Fruit fly (Drosophila melanogaster) whole organism, wandering third instar larva: ENCODE results near the gene Cyp304a1.

Source experiments
- GATAd ChIP-seq: sonication (Bioruptor generic); optimal IDR thresholded peaks from 2 replicates; lab custom pipeline; 2016; ENCODE audit warnings: missing biosample characterization, missing genetic modification characterization
- Myc ChIP-seq: fragments of >200 bp; optimal IDR thresholded peaks from 2 replicates; lab custom pipeline; 2017
- brk ChIP-seq: fragments of 200-800 bp; sonication (Bioruptor generic); optimal IDR thresholded peaks from 2 replicates; lab custom pipeline; 2016; ENCODE audit warnings: missing biosample characterization, mild to moderate bottlenecking, missing genetic modification characterization
- h ChIP-seq: fragments of 200-800 bp; sonication (Bioruptor generic); optimal IDR thresholded peaks from 3 replicates; lab custom pipeline; 2016; ENCODE audit warnings: missing biosample characterization, mild to moderate bottlenecking, missing genetic modification characterization
- lola ChIP-seq: fragments of >200 bp; optimal IDR thresholded peaks from 2 replicates; lab custom pipeline; 2017; ENCODE audit warnings: missing biosample characterization, missing genetic modification characterization
- pan ChIP-seq: fragments of >200 bp; optimal IDR thresholded peaks from 2 replicates; lab custom pipeline; 2017
- rgr ChIP-seq: fragments of 200-800 bp; sonication (Bioruptor generic); optimal IDR thresholded peaks from 3 replicates; lab custom pipeline; 2016; ENCODE audit warnings: missing biosample characterization, mild to moderate bottlenecking, missing genetic modification characterization

- TF ChIP-seq GATAd (GFP tag; lab: Kevin White, UChicago) (no peak), pan (lab: Kevin White, UChicago) (no peak), brk (no peak), rgr (GFP tag; lab: Kevin White, UChicago) (no peak), h (GFP tag; lab: Kevin White, UChicago) (no peak), Myc (no peak), lola (GFP tag; lab: Kevin White, UChicago) (no peak)
Observed at dm6 chr3R:12915811-12916210, 47.8 kb upstream of the Cyp304a1 start, which contains the start of gene beat-Vb.
